Worm (Caenorhabditis elegans): ENCODE results near the gene nhr-55.

Gene nhr-55

ce11 chrV:459464-459863 is 18.5 kb upstream of the nhr-55 start, which contains the start of gene nhr-203:
Gene nhr-203 (plus strand): TSS chrV:459795.
- TF ChIP-seq skn-1 (tag; optimal IDR thresholded peaks at IDR 0.05) (peak; percentile 5), pha-4 (tag; optimal IDR thresholded peaks at IDR 0.05) (peak; percentile 28), aly-2 (tag; optimal IDR thresholded peaks at IDR 0.05) (no peak), nhr-11 (tag; optimal IDR thresholded peaks at IDR 0.05) (no peak), sea-2 (GFP tag; optimal IDR thresholded peaks at IDR 0.05) (no peak), ceh-28 (tag; optimal IDR thresholded peaks at IDR 0.05) (no peak), pqm-1 (tag; optimal IDR thresholded peaks at IDR 0.05) (peak; percentile 97), mml-1 (tag; optimal IDR thresholded peaks at IDR 0.05) (no peak), elt-2 (tag; optimal IDR thresholded peaks at IDR 0.05) (peak; percentile 91), nhr-43 (tag; optimal IDR thresholded peaks at IDR 0.05; ENCODE audit: poor library complexity, severe bottlenecking) (no peak), ztf-4 (tag; optimal IDR thresholded peaks at IDR 0.05) (no peak), fos-1 (tag; optimal IDR thresholded peaks at IDR 0.05) (no peak), nhr-25 (tag; optimal IDR thresholded peaks at IDR 0.05) (no peak), elt-3 (tag; optimal IDR thresholded peaks at IDR 0.05) (no peak)

ce11 chrV:462263-462662 is 15.7 kb upstream of the nhr-55 start, which contains the start of gene nhr-202:
Gene nhr-202 (plus strand): TSS chrV:462588.
- TF ChIP-seq hmg-11 (tag; optimal IDR thresholded peaks at IDR 0.05) = no peak
- no peak for TF ChIP-seq egl-5 (tag; optimal IDR thresholded peaks at IDR 0.05)
- TF ChIP-seq nhr-28 (tag; optimal IDR thresholded peaks at IDR 0.05) = no peak
- TF ChIP-seq nfya-1 (tag; optimal IDR thresholded peaks at IDR 0.05; ENCODE audit: insufficient read depth) = no peak
- TF ChIP-seq ceh-9 (tag; optimal IDR thresholded peaks at IDR 0.05) = no peak
- TF ChIP-seq elt-2 (tag; optimal IDR thresholded peaks at IDR 0.05) = peak; percentile 72
- TF ChIP-seq nhr-12 (tag; optimal IDR thresholded peaks at IDR 0.05) = no peak
- TF ChIP-seq fos-1 (tag; optimal IDR thresholded peaks at IDR 0.05) = no peak
- TF ChIP-seq pha-4 (tag; optimal IDR thresholded peaks at IDR 0.05) = peak; percentile 33
- TF ChIP-seq mml-1 (tag; optimal IDR thresholded peaks at IDR 0.05) = no peak
- no peak for TF ChIP-seq ztf-4 (tag; optimal IDR thresholded peaks at IDR 0.05)
- TF ChIP-seq pqm-1 (tag; optimal IDR thresholded peaks at IDR 0.05) = peak; percentile 62
- no peak for TF ChIP-seq nhr-77 (tag; optimal IDR thresholded peaks at IDR 0.05)
- TF ChIP-seq nhr-23 (tag; optimal IDR thresholded peaks at IDR 0.05) = peak; percentile 38
- no peak for TF ChIP-seq nhr-67 (tag; optimal IDR thresholded peaks at IDR 0.05)

- TF ChIP-seq lsy-12 (tag; optimal IDR thresholded peaks at IDR 0.05) (no peak), ztf-11 (tag; optimal IDR thresholded peaks at IDR 0.05) (no peak), egl-5 (tag; optimal IDR thresholded peaks at IDR 0.05) (no peak), ama-1 (optimal IDR thresholded peaks at IDR 0.05) (no peak), fos-1 (tag; optimal IDR thresholded peaks at IDR 0.05) (no peak), ceh-28 (tag; optimal IDR thresholded peaks at IDR 0.05) (no peak), jun-1 (tag; optimal IDR thresholded peaks at IDR 0.05) (no peak), snpc-4 (tag; optimal IDR thresholded peaks at IDR 0.05) (no peak), egl-27 (tag; optimal IDR thresholded peaks at IDR 0.05) (no peak), fkh-2 (tag; optimal IDR thresholded peaks at IDR 0.05) (no peak), eor-1 (tag; optimal IDR thresholded peaks at IDR 0.05) (no peak), pqm-1 (tag; optimal IDR thresholded peaks at IDR 0.05) (peak; percentile 59), lin-39 (tag; optimal IDR thresholded peaks at IDR 0.05) (no peak), elt-3 (tag; optimal IDR thresholded peaks at IDR 0.05) (no peak), hmg-11 (tag; optimal IDR thresholded peaks at IDR 0.05) (no peak), daf-12 (tag; optimal IDR thresholded peaks at IDR 0.05) (no peak), nhr-12 (tag; optimal IDR thresholded peaks at IDR 0.05) (no peak), mdl-1 (tag; optimal IDR thresholded peaks at IDR 0.05) (no peak), pha-4 (tag; optimal IDR thresholded peaks at IDR 0.05) (peak; percentile 65), elt-2 (tag; optimal IDR thresholded peaks at IDR 0.05) (peak; percentile 44), R02D3.7 (tag; optimal IDR thresholded peaks at IDR 0.05) (no peak), nhr-67 (tag; optimal IDR thresholded peaks at IDR 0.05) (no peak), nhr-77 (tag; optimal IDR thresholded peaks at IDR 0.05) (no peak), nhr-43 (tag; optimal IDR thresholded peaks at IDR 0.05; ENCODE audit: poor library complexity, severe bottlenecking) (no peak)
Measured at ce11 chrV:464800-465199, 13.2 kb upstream of the nhr-55 start, which contains the start of gene nhr-201. Gene nhr-201 (plus strand): TSS chrV:464828.

- TF ChIP-seq lin-39 (tag; optimal IDR thresholded peaks at IDR 0.05) = no peak
- peak; percentile 42 for TF ChIP-seq nhr-25 (tag; optimal IDR thresholded peaks at IDR 0.05)
- TF ChIP-seq nhr-23 (tag; optimal IDR thresholded peaks at IDR 0.05) = peak; percentile 33
Measured at ce11 chrV:465355-465754, 12.6 kb upstream of the nhr-55 start.

Measured in whole organism, L3 larva.